Worm (Caenorhabditis elegans): ENCODE results near the gene rnp-2.

- TF ChIP-seq nhr-28 (tag; optimal IDR thresholded peaks at IDR 0.05) (no peak), nhr-76 (tag; optimal IDR thresholded peaks at IDR 0.05) (no peak), unc-62 (GFP tag; optimal IDR thresholded peaks at IDR 0.05) (no peak), sptf-1 (tag; optimal IDR thresholded peaks at IDR 0.05) (no peak), mep-1 (tag; optimal IDR thresholded peaks at IDR 0.05) (no peak), mab-5 (tag; optimal IDR thresholded peaks at IDR 0.05) (no peak), ceh-83 (GFP tag; optimal IDR thresholded peaks at IDR 0.05) (no peak), unc-39 (tag; optimal IDR thresholded peaks at IDR 0.05) (no peak), blmp-1 (tag; optimal IDR thresholded peaks at IDR 0.05) (no peak), lin-13 (tag; optimal IDR thresholded peaks at IDR 0.05) (no peak)
These were observed 32.9 kb upstream of the rnp-2 start, which contains the start of gene F49F1.10 for ce11 chrIV:4139022-4139421.

Measured in whole organism, mixed stage, embryonic.